Fruit fly (Drosophila melanogaster) whole organism, prepupa: Measurements from ENCODE around the gene Non3.

Source experiments
- Blimp-1 ChIP-seq: fragments of 200-800 bp; sonication (Bioruptor generic); optimal IDR thresholded peaks from 3 replicates; lab custom pipeline; 2017; ENCODE audit warnings: missing biosample characterization, missing genetic modification characterization, mild to moderate bottlenecking, moderate library complexity, missing genetic modification reagents
- CG10631 ChIP-seq: fragments of 200-800 bp; sonication (Bioruptor generic); optimal IDR thresholded peaks from 2 replicates; lab custom pipeline; 2016; ENCODE audit warnings: missing biosample characterization, missing genetic modification characterization
- CG10669 ChIP-seq: fragments of 200-800 bp; sonication (Bioruptor generic); optimal IDR thresholded peaks from 3 replicates; lab custom pipeline; 2018; ENCODE audit warnings: missing biosample characterization, mild to moderate bottlenecking, missing genetic modification characterization, moderate library complexity
- CG11762 ChIP-seq: fragments of 200-800 bp; sonication (Bioruptor generic); optimal IDR thresholded peaks from 3 replicates; lab custom pipeline; 2016; ENCODE audit warnings: missing biosample characterization, missing genetic modification characterization; ENCODE audit not compliant: insufficient read depth
- CG11902 ChIP-seq: fragments of 200-800 bp; sonication (Bioruptor generic); optimal IDR thresholded peaks from 3 replicates; lab custom pipeline; 2016; ENCODE audit warnings: missing biosample characterization, missing genetic modification characterization
- CG16779 ChIP-seq: fragments of 200-800 bp; sonication (Bioruptor generic); optimal IDR thresholded peaks from 3 replicates; lab custom pipeline; 2017; ENCODE audit warnings: missing biosample characterization, mild to moderate bottlenecking, missing genetic modification characterization
- CG3032 ChIP-seq: fragments of 200-800 bp; optimal IDR thresholded peaks from 2 replicates; lab custom pipeline; 2019; ENCODE audit warnings: missing biosample characterization, mild to moderate bottlenecking, missing genetic modification characterization, moderate library complexity
- CG31627 ChIP-seq: fragments of 200-800 bp; sonication (Bioruptor generic); optimal IDR thresholded peaks from 3 replicates; lab custom pipeline; 2016; ENCODE audit warnings: missing biosample characterization, missing genetic modification characterization
- CG4318 ChIP-seq: fragments of 200-800 bp; sonication (Bioruptor generic); optimal IDR thresholded peaks from 3 replicates; lab custom pipeline; 2017; ENCODE audit warnings: missing biosample characterization, mild to moderate bottlenecking, missing genetic modification characterization
- CG6163 ChIP-seq: fragments of 200-800 bp; sonication (Bioruptor generic); IDR thresholded peaks from 3 replicates; pipeline ENCODE4 v1.3.6; 2022; ENCODE audit warnings: missing biosample characterization, missing genetic modification characterization
- CG6792 ChIP-seq: fragments of 200-800 bp; sonication (Bioruptor generic); optimal IDR thresholded peaks from 3 replicates; lab custom pipeline; 2016; ENCODE audit warnings: missing biosample characterization, missing genetic modification characterization
- CG6808 ChIP-seq: fragments of 200-800 bp; sonication (Bioruptor generic); optimal IDR thresholded peaks from 3 replicates; lab custom pipeline; 2017; ENCODE audit warnings: missing biosample characterization, missing genetic modification characterization, mild to moderate bottlenecking, moderate library complexity, missing genetic modification reagents
- CG8119 ChIP-seq: fragments of 200-800 bp; sonication (Bioruptor generic); IDR thresholded peaks from 3 replicates; pipeline ENCODE4 v1.3.6; 2022; ENCODE audit warnings: missing biosample characterization, missing genetic modification characterization
- CG8319 ChIP-seq: fragments of 200-800 bp; sonication (Bioruptor generic); optimal IDR thresholded peaks from 3 replicates; lab custom pipeline; 2016; ENCODE audit warnings: missing biosample characterization, missing genetic modification characterization
- CG8632 ChIP-seq: fragments of 200-800 bp; sonication (Bioruptor generic); optimal IDR thresholded peaks from 3 replicates; lab custom pipeline; 2016; ENCODE audit warnings: missing biosample characterization, missing genetic modification characterization
- Eip75B ChIP-seq: fragments of 200-800 bp; sonication (Bioruptor generic); optimal IDR thresholded peaks from 3 replicates; lab custom pipeline; 2016; ENCODE audit warnings: missing biosample characterization, missing genetic modification characterization
- Eip78C ChIP-seq: fragments of 200-800 bp; sonication (Bioruptor generic); peaks from one replicate; lab custom pipeline; 2016; ENCODE audit warnings: missing biosample characterization, missing genetic modification characterization
- Eip93F ChIP-seq: fragments of 200-800 bp; sonication (Bioruptor generic); optimal IDR thresholded peaks from 2 replicates; lab custom pipeline; 2016; ENCODE audit warnings: missing biosample characterization, mild to moderate bottlenecking, missing genetic modification characterization
- Ets21C ChIP-seq: fragments of 200-800 bp; sonication (Bioruptor generic); optimal IDR thresholded peaks from 3 replicates; lab custom pipeline; 2016; ENCODE audit warnings: missing biosample characterization, missing genetic modification characterization
- Ets96B ChIP-seq: fragments of 200-800 bp; optimal IDR thresholded peaks from 2 replicates; lab custom pipeline; 2019; ENCODE audit warnings: missing biosample characterization, mild to moderate bottlenecking, missing genetic modification characterization, moderate library complexity
- Gug ChIP-seq: fragments of 200-800 bp; sonication (Bioruptor generic); IDR thresholded peaks from 2 replicates; pipeline ENCODE4 v1.3.6; 2022; ENCODE audit warnings: missing biosample characterization, missing genetic modification characterization
- Hr39 ChIP-seq: fragments of 200-800 bp; sonication (Bioruptor generic); optimal IDR thresholded peaks from 2 replicates; lab custom pipeline; 2016; ENCODE audit warnings: missing biosample characterization, missing genetic modification characterization
- Hr4 ChIP-seq: fragments of 200-800 bp; sonication (Bioruptor generic); optimal IDR thresholded peaks from 3 replicates; lab custom pipeline; 2016; ENCODE audit warnings: missing biosample characterization, missing genetic modification characterization
- Lpt ChIP-seq: fragments of 200-800 bp; sonication (Bioruptor generic); optimal IDR thresholded peaks from 3 replicates; lab custom pipeline; 2016; ENCODE audit warnings: missing biosample characterization, missing genetic modification characterization
- Met ChIP-seq: fragments of 200-800 bp; sonication (Bioruptor generic); optimal IDR thresholded peaks from 3 replicates; lab custom pipeline; 2016; ENCODE audit warnings: missing biosample characterization, missing genetic modification characterization
- Smox ChIP-seq: fragments of 200-800 bp; sonication (Bioruptor generic); optimal IDR thresholded peaks from 3 replicates; lab custom pipeline; 2016; ENCODE audit warnings: missing biosample characterization, missing genetic modification characterization
- Sox14 ChIP-seq: fragments of 200-800 bp; sonication (Bioruptor generic); optimal IDR thresholded peaks from 3 replicates; lab custom pipeline; 2016; ENCODE audit warnings: missing biosample characterization, missing genetic modification characterization
- achi ChIP-seq: fragments of 200-800 bp; sonication (Bioruptor generic); optimal IDR thresholded peaks from 3 replicates; lab custom pipeline; 2016; ENCODE audit warnings: missing biosample characterization, missing genetic modification characterization
- acj6 ChIP-seq: fragments of 200-800 bp; sonication (Bioruptor generic); optimal IDR thresholded peaks from 3 replicates; lab custom pipeline; 2016; ENCODE audit warnings: missing biosample characterization, missing genetic modification characterization
- cyc ChIP-seq: fragments of 200-800 bp; sonication (Bioruptor generic); optimal IDR thresholded peaks from 3 replicates; lab custom pipeline; 2016; ENCODE audit warnings: missing biosample characterization, missing genetic modification characterization
- dac ChIP-seq: fragments of 200-800 bp; sonication (Bioruptor generic); optimal IDR thresholded peaks from 2 replicates; lab custom pipeline; 2017; ENCODE audit warnings: missing biosample characterization, mild to moderate bottlenecking, missing genetic modification characterization
- eg ChIP-seq: fragments of 200-800 bp; sonication (Bioruptor generic); IDR thresholded peaks from 3 replicates; pipeline ENCODE4 v1.3.6; 2022; ENCODE audit warnings: missing biosample characterization, missing genetic modification characterization
- esn ChIP-seq: fragments of 200-800 bp; sonication (Bioruptor generic); optimal IDR thresholded peaks from 2 replicates; lab custom pipeline; 2016; ENCODE audit warnings: missing biosample characterization, mild to moderate bottlenecking, missing genetic modification characterization, moderate library complexity
- fd85E ChIP-seq: fragments of 200-800 bp; sonication (Bioruptor generic); optimal IDR thresholded peaks from 3 replicates; lab custom pipeline; 2016; ENCODE audit warnings: missing biosample characterization, missing genetic modification characterization
- fkh ChIP-seq: fragments of 200-800 bp; sonication (Bioruptor generic); optimal IDR thresholded peaks from 3 replicates; lab custom pipeline; 2017; ENCODE audit warnings: missing biosample characterization, mild to moderate bottlenecking, missing genetic modification characterization, moderate library complexity
- lz ChIP-seq: fragments of 200-800 bp; sonication (Bioruptor generic); optimal IDR thresholded peaks from 3 replicates; lab custom pipeline; 2016; ENCODE audit warnings: missing biosample characterization, missing genetic modification characterization
- pdm3 ChIP-seq: fragments of 200-800 bp; sonication (Bioruptor generic); optimal IDR thresholded peaks from 3 replicates; lab custom pipeline; 2016; ENCODE audit warnings: missing biosample characterization, missing genetic modification characterization
- salr ChIP-seq, 2 experiments: fragments of 200-800 bp; sonication (Bioruptor generic); optimal IDR thresholded peaks; 3 replicates each; lab custom pipeline; 2016 to 2018; ENCODE audit warnings: missing biosample characterization in 2 of 2, missing genetic modification characterization in 2 of 2, mild to moderate bottlenecking in 1 of 2
- spab ChIP-seq: fragments of 200-800 bp; sonication (Bioruptor generic); optimal IDR thresholded peaks from 2 replicates; lab custom pipeline; 2017; ENCODE audit warnings: missing biosample characterization, mild to moderate bottlenecking, missing genetic modification characterization, missing genetic modification reagents
- svp ChIP-seq: fragments of 200-800 bp; sonication (Bioruptor generic); peaks from one replicate; lab custom pipeline; 2016; ENCODE audit warnings: missing biosample characterization, missing genetic modification characterization
- topi ChIP-seq: fragments of 200-800 bp; sonication (Bioruptor generic); optimal IDR thresholded peaks from 3 replicates; lab custom pipeline; 2016; ENCODE audit warnings: missing biosample characterization, missing genetic modification characterization

The Non3 gene

DNA sequence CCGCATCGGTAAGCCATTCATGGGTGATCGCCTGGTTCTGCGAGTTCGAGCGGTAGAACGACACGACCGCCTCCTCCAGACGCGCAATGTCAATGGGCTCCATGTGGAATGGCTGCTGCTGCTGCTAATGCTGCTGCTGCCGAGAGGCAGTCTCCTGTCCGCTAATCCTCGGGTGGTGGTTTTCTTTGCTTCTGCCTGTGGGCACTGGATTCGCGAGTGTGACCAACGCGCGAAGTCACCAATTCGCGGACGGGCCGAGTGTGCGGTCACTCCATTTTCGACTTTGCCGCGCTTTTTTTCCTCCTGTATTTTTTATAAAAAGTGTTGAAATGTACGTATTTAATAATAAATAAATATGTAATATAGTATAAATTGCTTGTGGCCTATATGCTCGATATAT is 40.3 kb upstream of the Non3 start, which contains the start of gene cdm:
cdm (minus strand) TSS at position 236 of the 400 bp plus-strand sequence.
- no peak for TF ChIP-seq CG10669 (GFP tag; lab: Kevin White, UChicago)
- peak; percentile 19; the same call in 1 of the 3 replicates for TF ChIP-seq CG6163 (GFP tag; lab: Robert Waterston, UW)
- TF ChIP-seq CG3032 (tag; lab: Kevin White, UChicago): no peak
- TF ChIP-seq Eip75B (GFP tag; lab: Kevin White, UChicago): no peak
- TF ChIP-seq achi (GFP tag; lab: Kevin White, UChicago): no peak
- TF ChIP-seq acj6 (GFP tag; lab: Kevin White, UChicago): no peak
- TF ChIP-seq lz (GFP tag; lab: Kevin White, UChicago): no peak
- TF ChIP-seq Lpt (GFP tag; lab: Kevin White, UChicago): no peak
- TF ChIP-seq esn (GFP tag; lab: Kevin White, UChicago): peak; percentile 8
- no peak for TF ChIP-seq CG10631 (GFP tag; lab: Kevin White, UChicago)
- TF ChIP-seq CG6792 (GFP tag; lab: Kevin White, UChicago): no peak
- TF ChIP-seq fd85E (GFP tag; lab: Kevin White, UChicago): no peak

DNA sequence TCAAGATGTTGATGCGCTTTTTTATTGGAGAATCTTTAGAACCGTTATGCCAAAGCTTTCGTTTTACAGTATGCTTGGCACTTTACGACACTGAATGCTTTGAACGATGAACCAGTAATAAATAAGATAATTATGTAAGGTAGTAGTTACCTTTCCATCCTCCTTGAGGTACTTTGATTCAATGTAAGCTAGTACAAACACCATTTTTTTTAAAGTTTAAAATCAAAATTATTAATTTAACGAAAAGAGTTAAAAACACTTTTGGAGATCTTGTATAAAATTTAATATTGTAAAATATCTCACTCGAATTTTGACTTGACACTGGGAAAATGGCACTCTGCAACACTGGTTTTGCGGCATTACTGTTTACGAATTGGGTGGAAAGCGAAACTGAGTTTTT is 38.1 kb upstream of the Non3 start, which contains the start of the genes Arp5 and CG7208:
Arp5 (plus strand) TSS at position 114 of the 400 bp plus-strand sequence.
CG7208 (minus strand) TSS at position 331 of the 400 bp plus-strand sequence.
- TF ChIP-seq CG6808 (GFP tag; lab: Kevin White, UChicago) (no peak), Hr4 (no peak), CG16779 (no peak), esn (GFP tag; lab: Kevin White, UChicago) (peak; percentile 83), spab (GFP tag; lab: Kevin White, UChicago) (no peak), svp (GFP tag; lab: Kevin White, UChicago) (no peak), fkh (no peak), CG4318 (peak; percentile 34), Blimp-1 (GFP tag; lab: Kevin White, UChicago) (peak; percentile 51), Sox14 (GFP tag; lab: Kevin White, UChicago) (peak; percentile 69), Gug (GFP tag; lab: Robert Waterston, UW) (peak; percentile 42; the same call in 1 of the 2 replicates), CG8319 (GFP tag; lab: Kevin White, UChicago) (peak; percentile 51), Eip78C (GFP tag; lab: Kevin White, UChicago) (peak; percentile 91), CG8632 (peak; percentile 39), fd85E (GFP tag; lab: Kevin White, UChicago) (peak; percentile 10), CG3032 (tag; lab: Kevin White, UChicago) (peak; percentile 48), cyc (peak; percentile 68), acj6 (GFP tag; lab: Kevin White, UChicago) (peak; percentile 69), Eip93F (GFP tag; lab: Kevin White, UChicago) (no peak), pdm3 (GFP tag; lab: Kevin White, UChicago) (peak; percentile 76), dac (GFP tag; lab: Kevin White, UChicago) (no peak), Ets21C (GFP tag; lab: Kevin White, UChicago) (peak; percentile 50), topi (GFP tag; lab: Kevin White, UChicago) (peak; percentile 73), CG31627 (GFP tag; lab: Kevin White, UChicago) (peak; percentile 71), CG11902 (GFP tag; lab: Kevin White, UChicago) (peak; percentile 14), Hr39 (GFP tag; lab: Kevin White, UChicago) (peak; percentile 68), Smox (GFP tag; lab: Kevin White, UChicago) (no peak), eg (GFP tag; lab: Robert Waterston, UW) (no peak; the same call in 2 of the 3 replicates), CG8119 (GFP tag; lab: Robert Waterston, UW) (no peak; the same call in 2 of the 3 replicates), Ets96B (peak; percentile 30), lz (GFP tag; lab: Kevin White, UChicago) (peak; percentile 62), CG10631 (GFP tag; lab: Kevin White, UChicago) (no peak), achi (GFP tag; lab: Kevin White, UChicago) (peak; percentile 79), CG6792 (GFP tag; lab: Kevin White, UChicago) (no peak), salr (GFP tag; optimal IDR thresholded peaks at IDR 0.05; lab: Kevin White, UChicago) (no peak), Met (GFP tag; lab: Kevin White, UChicago) (no peak), CG11762 (peak; percentile 36)
